Worm (Caenorhabditis elegans) whole organism, L4/young adult: Measurements from ENCODE around the gene nhr-30.

Source experiments
- W03F9.2 ChIP-seq: fragments of 150-350 bp; optimal IDR thresholded peaks from 2 replicates; lab custom pipeline; 2014; ENCODE audit warnings: missing biosample characterization, missing genetic modification characterization
- dao-5 ChIP-seq: sonication (generic microtip); optimal IDR thresholded peaks from 2 replicates; lab custom pipeline; 2016; ENCODE audit warnings: missing genotype, missing genetic modification characterization, moderate library complexity, missing compliant biosample characterization
- him-1 ChIP-seq: sonication (generic microtip); optimal IDR thresholded peaks from 2 replicates; lab custom pipeline; 2016; ENCODE audit warnings: missing genotype, missing genetic modification reagents, missing genetic modification characterization, missing compliant biosample characterization

Gene nhr-30

DNA sequence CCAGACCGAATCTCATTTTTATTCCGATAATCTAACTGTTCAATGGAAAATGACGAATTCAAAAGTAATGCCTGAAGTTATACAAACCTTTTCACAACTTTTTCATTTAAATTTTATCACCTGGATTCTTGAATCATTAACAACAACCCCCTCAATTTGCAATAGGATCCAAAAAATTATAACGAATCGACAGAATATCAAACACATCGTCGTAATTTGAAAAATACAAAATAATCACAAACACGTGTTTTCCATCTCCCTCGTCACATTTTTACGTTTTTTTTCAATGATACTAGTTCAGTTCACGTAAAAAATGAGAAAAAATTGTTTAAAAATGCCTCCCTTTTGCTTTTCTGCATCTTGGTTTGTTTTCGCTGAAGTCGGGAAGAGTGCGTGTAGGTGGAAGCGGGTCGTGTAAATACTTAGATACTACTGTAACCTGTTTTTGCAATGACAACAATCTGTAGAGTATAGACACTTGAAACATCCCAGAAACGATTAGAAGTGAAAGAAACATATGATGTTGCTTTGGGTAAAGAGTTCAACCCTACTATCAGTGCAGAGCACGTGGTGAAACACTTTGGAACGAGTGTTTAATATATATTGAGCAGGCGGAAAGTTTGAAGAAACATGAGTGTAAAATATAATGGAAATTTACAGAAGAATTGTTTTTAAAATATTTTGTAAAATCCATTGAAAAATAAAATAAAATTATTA, 28.5 kb downstream of the nhr-30 start, which contains the start of gene oac-50:
Gene oac-50, minus strand, starts transcription at position 219 of the 717 bp plus-strand sequence.
- TF ChIP-seq him-1 = no peak
- no peak for TF ChIP-seq W03F9.2 (tag; lab: Kevin White, UChicago)
- TF ChIP-seq dao-5 (tag; lab: Kevin White, UChicago) = no peak

DNA sequence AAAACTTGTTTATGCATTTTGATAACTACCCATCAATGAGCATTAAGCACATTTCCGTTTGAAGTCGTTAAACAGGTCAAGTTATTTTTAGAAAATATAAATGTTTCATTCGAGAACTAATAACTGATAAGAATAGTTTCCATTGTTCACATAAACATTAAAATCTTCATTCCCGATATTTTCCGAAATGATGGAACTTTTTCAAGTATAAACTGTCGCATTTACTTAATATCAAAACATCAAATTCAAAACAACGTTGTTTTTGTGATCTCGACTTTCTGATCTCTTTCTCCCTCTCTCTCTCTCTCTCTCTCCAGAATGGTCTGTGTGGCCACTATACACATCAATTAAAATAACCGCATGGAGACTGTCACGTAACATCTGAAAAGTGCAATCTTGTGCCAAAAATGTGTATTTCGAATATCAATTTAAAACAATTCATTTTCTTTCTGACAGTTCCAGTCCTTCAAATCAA, 29.4 kb downstream of the nhr-30 start:
- TF ChIP-seq dao-5 (tag; lab: Kevin White, UChicago) (no peak), W03F9.2 (tag; lab: Kevin White, UChicago) (no peak), him-1 (no peak)

DNA sequence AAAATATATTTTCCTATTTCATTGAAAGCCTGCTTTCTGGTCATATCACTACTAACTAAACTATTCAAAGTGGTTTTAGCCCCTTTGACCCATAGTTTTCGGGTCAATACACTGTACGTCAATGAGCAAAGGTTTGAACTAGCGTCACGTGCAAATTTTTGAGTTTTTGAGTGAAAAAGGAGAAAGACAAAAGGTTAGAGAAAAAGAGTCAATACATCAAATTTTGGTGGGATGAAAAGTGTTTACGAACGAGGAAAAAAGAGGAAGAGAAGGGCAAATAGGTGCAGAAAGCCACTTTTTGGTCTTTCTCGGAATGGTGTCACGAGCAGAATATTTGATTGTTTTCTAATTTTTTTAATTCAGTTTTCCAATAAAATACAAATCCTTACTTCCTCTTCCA, 30.9 kb downstream of the nhr-30 start:
- TF ChIP-seq dao-5 (tag; lab: Kevin White, UChicago) (no peak), him-1 (no peak), W03F9.2 (tag; lab: Kevin White, UChicago) (no peak)

DNA sequence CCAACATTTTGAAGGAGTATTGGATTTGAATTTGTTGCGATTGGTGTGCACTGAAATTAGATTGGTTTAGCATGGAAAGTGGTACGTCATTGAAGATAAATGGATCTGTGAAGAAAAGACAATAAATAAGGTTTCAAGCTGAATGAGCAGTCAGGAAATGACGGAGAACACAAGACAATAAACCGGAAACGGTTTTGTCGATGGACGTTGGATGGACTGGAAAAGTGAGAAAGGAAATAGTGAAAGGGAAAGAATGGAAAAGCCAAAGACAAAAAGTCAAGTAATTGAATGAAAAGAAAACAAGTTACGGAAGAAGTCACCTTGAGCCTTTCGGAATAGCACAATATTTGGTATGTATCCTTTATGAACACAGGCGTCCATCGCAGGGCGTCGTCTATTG, 31.3 kb downstream of the nhr-30 start, which contains the start of gene T27E4.7:
Gene T27E4.7, minus strand, starts transcription at position 50 of the 400 bp plus-strand sequence.
- TF ChIP-seq him-1 (no peak), W03F9.2 (tag; lab: Kevin White, UChicago) (no peak), dao-5 (tag; lab: Kevin White, UChicago) (no peak)

DNA sequence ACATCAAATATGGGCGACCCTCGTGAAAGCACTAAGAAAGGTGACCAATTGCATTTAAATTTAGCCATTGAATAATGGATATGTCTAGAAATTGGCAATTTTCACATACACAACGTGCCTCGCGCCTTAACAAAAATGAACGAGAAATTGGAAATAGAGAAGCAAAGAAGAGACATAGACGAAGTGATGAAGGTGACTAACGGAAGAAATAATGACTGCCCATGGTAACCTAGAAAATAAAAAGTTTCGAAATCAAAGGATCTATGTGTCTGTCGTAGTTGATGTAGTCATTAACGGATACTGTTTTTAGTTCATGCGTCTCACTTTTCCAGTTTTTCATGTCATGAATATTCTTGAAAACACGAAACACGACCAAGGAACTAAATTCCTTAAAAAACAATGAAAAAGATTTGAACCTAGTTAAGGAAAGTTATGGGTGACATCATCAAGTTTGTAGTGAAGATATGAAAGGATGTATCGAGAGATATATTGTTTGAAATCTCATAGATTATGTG, 33.2 kb downstream of the nhr-30 start:
- no peak for TF ChIP-seq W03F9.2 (tag; lab: Kevin White, UChicago)
- no peak for TF ChIP-seq dao-5 (tag; lab: Kevin White, UChicago)
- TF ChIP-seq him-1 = no peak

DNA sequence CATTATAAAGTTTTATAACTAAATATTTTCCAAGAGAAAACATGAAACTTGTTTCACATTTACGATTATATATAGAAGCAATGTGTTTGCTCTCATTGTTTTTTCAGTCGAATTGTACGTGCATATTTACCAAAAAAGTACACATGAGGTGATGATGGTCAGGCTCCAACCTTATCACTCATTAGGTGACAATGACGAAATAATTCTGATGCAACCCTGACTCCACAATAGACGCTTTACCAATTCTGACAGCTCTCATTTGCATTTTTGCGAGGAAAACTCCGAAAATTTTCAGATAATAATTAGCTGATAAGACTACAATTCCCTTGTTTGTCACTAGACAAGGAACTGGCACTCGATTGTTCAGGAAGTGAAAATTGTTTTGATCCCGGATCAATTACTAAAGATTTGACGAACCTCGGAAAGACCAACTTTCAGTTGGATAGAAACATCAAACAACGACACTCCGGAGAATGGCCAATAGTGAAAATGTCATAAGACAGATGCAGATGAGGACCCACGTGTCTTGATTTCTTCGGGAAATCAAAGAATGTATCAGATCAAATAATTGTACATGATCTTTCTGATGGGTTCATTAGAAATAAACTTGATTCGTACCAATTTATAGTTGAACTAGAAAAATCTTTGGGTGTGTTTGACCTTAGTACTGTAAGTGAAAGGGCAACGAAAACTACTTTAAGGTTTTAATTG, 34.0 kb downstream of the nhr-30 start:
- TF ChIP-seq dao-5 (tag; lab: Kevin White, UChicago) (no peak), him-1 (no peak), W03F9.2 (tag; lab: Kevin White, UChicago) (no peak)

DNA sequence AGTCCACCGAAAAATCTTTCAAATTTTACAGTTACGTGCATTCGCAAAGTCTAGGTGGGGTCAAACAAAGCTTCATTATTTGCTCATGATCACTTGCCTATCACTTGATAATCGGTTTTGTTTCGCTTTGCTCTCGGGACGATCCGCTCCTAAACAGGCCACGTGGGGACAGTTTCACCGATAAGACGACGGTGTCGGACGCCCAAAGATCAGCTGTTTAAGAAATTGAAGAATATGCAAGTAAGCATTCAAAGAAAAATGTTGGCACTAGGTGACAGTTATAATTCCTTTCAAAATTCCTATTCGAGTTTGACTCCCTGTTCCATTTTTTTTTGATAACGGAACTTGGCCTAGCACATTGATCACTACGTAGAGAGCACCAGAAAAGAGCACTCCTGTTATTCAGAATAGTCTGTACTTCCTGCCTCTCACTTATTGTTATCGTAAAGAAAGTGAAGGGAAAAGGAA, 35.0 kb downstream of the nhr-30 start:
- TF ChIP-seq W03F9.2 (tag; lab: Kevin White, UChicago) = no peak
- no peak for TF ChIP-seq dao-5 (tag; lab: Kevin White, UChicago)
- TF ChIP-seq him-1 = no peak

DNA sequence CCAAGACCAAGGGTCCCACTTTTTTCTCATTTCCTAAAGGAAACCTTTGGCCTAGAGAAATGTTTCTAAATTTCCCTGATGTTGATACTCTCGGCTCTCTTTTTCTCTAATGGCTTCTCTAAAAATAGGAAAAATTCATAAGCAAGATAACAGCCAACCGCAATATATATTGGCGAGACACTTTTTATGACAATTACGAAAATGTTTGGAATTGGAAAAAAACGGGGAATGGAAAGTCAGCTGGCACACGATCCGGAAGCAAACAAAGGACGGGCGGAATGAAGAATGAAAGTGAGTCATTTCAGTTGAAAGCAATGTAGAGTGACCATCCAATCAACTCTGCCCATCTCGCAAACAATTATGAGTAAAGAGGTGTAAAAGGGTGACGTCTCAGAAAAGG, 36.4 kb downstream of the nhr-30 start:
- TF ChIP-seq him-1 = no peak
- TF ChIP-seq W03F9.2 (tag; lab: Kevin White, UChicago) = no peak

DNA sequence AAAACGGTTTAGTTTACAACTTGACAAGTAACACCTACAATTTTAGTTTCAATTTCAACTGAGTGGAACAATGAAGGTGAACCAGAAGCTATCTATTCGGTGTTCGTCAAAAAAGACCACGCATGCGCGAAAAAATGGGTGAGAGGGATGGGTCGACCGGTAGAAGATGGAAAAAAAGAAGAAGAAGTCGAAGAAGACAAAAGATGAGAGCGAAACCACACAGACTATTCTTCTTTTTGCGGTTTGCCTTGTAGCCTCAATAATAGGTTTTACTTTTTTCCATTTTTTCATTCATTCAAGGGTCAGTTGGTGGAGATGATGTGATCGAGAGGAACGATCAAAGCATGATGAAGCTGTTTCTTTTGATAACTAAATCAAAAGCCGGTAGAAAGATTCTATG, 37.4 kb downstream of the nhr-30 start:
- no peak for TF ChIP-seq dao-5 (tag; lab: Kevin White, UChicago)
- no peak for TF ChIP-seq W03F9.2 (tag; lab: Kevin White, UChicago)
- no peak for TF ChIP-seq him-1

ce11 chrV:9084252-9084651, 39.3 kb downstream of the nhr-30 start:
- TF ChIP-seq dao-5 (tag; lab: Kevin White, UChicago) = no peak
- TF ChIP-seq W03F9.2 (tag; lab: Kevin White, UChicago) = no peak
- no peak for TF ChIP-seq him-1

DNA sequence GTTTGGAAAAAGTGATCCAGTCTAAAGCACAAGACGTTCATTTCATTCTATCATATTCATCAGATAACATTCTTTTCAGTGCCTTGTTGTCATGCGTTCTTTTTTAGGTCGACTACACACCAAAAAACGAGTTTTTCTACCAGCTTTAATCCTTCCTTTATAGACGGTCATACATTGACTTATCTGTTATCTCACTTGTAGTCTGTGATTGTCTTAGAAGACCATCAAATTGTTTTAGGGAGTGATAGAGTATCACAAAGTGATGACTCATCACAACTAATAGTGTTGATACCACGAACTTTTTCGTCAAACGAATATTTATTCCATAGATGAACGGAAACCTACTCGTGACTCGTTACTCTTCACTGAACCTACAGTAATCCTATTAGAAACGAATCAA, 40.9 kb downstream of the nhr-30 start:
- no peak for TF ChIP-seq dao-5 (tag; lab: Kevin White, UChicago)
- TF ChIP-seq him-1 = no peak
- TF ChIP-seq W03F9.2 (tag; lab: Kevin White, UChicago) = no peak

- TF ChIP-seq him-1 = no peak
- TF ChIP-seq W03F9.2 (tag; lab: Kevin White, UChicago) = no peak
- TF ChIP-seq dao-5 (tag; lab: Kevin White, UChicago) = no peak
These were observed 43.8 kb downstream of the nhr-30 start for ce11 chrV:9088758-9089157.

DNA sequence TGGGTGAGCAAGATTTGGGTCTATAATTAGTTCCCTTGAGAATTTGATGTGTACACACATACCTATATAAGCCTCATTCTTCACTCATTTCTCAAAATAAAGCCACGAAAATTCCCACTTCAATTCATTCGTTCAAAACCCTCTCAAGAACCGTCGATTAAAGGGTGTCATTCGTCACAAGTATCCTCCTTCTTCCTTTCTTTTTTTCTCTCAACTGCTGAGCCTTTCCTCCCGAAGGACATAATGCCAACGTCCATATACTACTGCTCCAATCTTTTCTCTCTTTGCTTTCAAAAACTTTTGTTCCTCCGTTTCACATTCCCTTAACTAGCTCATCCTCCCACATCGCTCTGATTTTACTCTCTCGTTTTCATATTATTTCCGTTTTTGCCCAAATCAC, 47.2 kb downstream of the nhr-30 start, which contains the start of gene T27E4.1:
Gene T27E4.1, plus strand, starts transcription at position 137 of the 400 bp plus-strand sequence.
- TF ChIP-seq W03F9.2 (tag; lab: Kevin White, UChicago) = no peak
- no peak for TF ChIP-seq him-1
- TF ChIP-seq dao-5 (tag; lab: Kevin White, UChicago) = no peak
